Fruit fly (Drosophila melanogaster) whole organism, embryonic: ENCODE data around the gene CG6149.

Experiments used
- Atf-2 ChIP-seq: fragments of 200-800 bp; sonication (Bioruptor generic); optimal IDR thresholded peaks from 2 replicates; lab custom pipeline; 2016; ENCODE audit warnings: missing biosample characterization, missing genetic modification characterization
- Bgb ChIP-seq: fragments of 200-800 bp; sonication (Bioruptor generic); IDR thresholded peaks from 2 replicates; pipeline ENCODE4 v1.3.6; 2022; ENCODE audit warnings: missing biosample characterization, missing genetic modification characterization; ENCODE audit not compliant: partially characterized antibody
- CG10979 ChIP-seq: fragments of 200-800 bp; sonication (Bioruptor generic); optimal IDR thresholded peaks from 2 replicates; lab custom pipeline; 2018; ENCODE audit warnings: missing biosample characterization, mild to moderate bottlenecking, missing genetic modification characterization, moderate library complexity
- CG11085 ChIP-seq: fragments of 200-800 bp; sonication (Bioruptor generic); IDR thresholded peaks from 2 replicates; pipeline ENCODE4 v1.3.6; 2022; ENCODE audit warnings: missing biosample characterization, missing genetic modification characterization
- CG12071 ChIP-seq: fragments of 200-800 bp; sonication (Bioruptor generic); optimal IDR thresholded peaks from 3 replicates; lab custom pipeline; 2018; ENCODE audit warnings: missing biosample characterization, mild to moderate bottlenecking, missing genetic modification characterization
- CG12942 ChIP-seq: fragments of 200-800 bp; sonication (Bioruptor generic); optimal IDR thresholded peaks from 3 replicates; lab custom pipeline; 2016; ENCODE audit warnings: missing biosample characterization, missing genetic modification characterization
- CG13287 ChIP-seq: fragments of 200-800 bp; sonication (Bioruptor generic); IDR thresholded peaks from 2 replicates; pipeline ENCODE4 v1.3.6; 2022; ENCODE audit warnings: missing biosample characterization, missing genetic modification characterization; ENCODE audit not compliant: partially characterized antibody
- CG15514 ChIP-seq: fragments of 200-800 bp; sonication (Bioruptor generic); optimal IDR thresholded peaks from 3 replicates; lab custom pipeline; 2017; ENCODE audit warnings: missing biosample characterization, missing genetic modification characterization, mild to moderate bottlenecking, moderate library complexity, missing genetic modification reagents
- CG2678 ChIP-seq: fragments of 200-800 bp; sonication (Bioruptor generic); optimal IDR thresholded peaks from 3 replicates; lab custom pipeline; 2019; ENCODE audit warnings: missing biosample characterization, mild to moderate bottlenecking, missing genetic modification characterization, moderate library complexity
- CG2875 ChIP-seq: fragments of 200-800 bp; sonication (Bioruptor generic); optimal IDR thresholded peaks from 2 replicates; lab custom pipeline; 2017; ENCODE audit warnings: missing biosample characterization, mild to moderate bottlenecking, missing genetic modification characterization, missing genetic modification reagents
- CG31441 ChIP-seq: fragments of 200-800 bp; sonication (Bioruptor generic); IDR thresholded peaks from 2 replicates; pipeline ENCODE4 v1.3.6; 2022; ENCODE audit warnings: missing biosample characterization, missing genetic modification characterization
- CG34224 ChIP-seq: fragments of 200-800 bp; sonication (Bioruptor generic); IDR thresholded peaks from 3 replicates; pipeline ENCODE4 v1.3.6; 2022; ENCODE audit warnings: missing biosample characterization, missing genetic modification characterization; ENCODE audit not compliant: partially characterized antibody
- CG3847 ChIP-seq: fragments of 200-800 bp; sonication (Bioruptor generic); IDR thresholded peaks from 2 replicates; pipeline ENCODE4 v1.3.6; 2022; ENCODE audit warnings: missing biosample characterization, missing genetic modification characterization
- CG4404 ChIP-seq: fragments of 200-800 bp; sonication (Bioruptor generic); IDR thresholded peaks from 2 replicates; pipeline ENCODE4 v1.3.6; 2022; ENCODE audit warnings: missing biosample characterization, missing genetic modification characterization
- CG7839 ChIP-seq: fragments of 200-800 bp; sonication (Bioruptor generic); optimal IDR thresholded peaks from 3 replicates; lab custom pipeline; 2018; ENCODE audit warnings: missing biosample characterization, mild to moderate bottlenecking, missing genetic modification characterization, moderate library complexity
- CG8924 ChIP-seq: fragments of 200-800 bp; optimal IDR thresholded peaks from 3 replicates; lab custom pipeline; 2019; ENCODE audit warnings: missing biosample characterization, mild to moderate bottlenecking, missing genetic modification characterization, moderate library complexity
- CG9609 ChIP-seq: fragments of 200-800 bp; sonication (Bioruptor generic); optimal IDR thresholded peaks from 3 replicates; lab custom pipeline; 2016; ENCODE audit warnings: missing biosample characterization, missing genetic modification characterization
- D ChIP-seq, 2 experiments: fragments of 200-800 bp in 1 of 2; fragments of >200 bp in 1 of 2; sonication (Bioruptor generic) in 1 of 2; optimal IDR thresholded peaks; 2 replicates in 1 of 2; 3 replicates in 1 of 2; lab custom pipeline; 2017; ENCODE audit warnings: mild to moderate bottlenecking in 1 of 2, missing biosample characterization in 1 of 2, missing genetic modification characterization in 1 of 2, missing genetic modification reagents in 1 of 2
- Doc2 ChIP-seq: fragments of 200-800 bp; sonication (Bioruptor generic); IDR thresholded peaks from 2 replicates; pipeline ENCODE4 v1.3.6; 2022; ENCODE audit warnings: missing biosample characterization, missing genetic modification characterization
- E2f1 ChIP-seq: fragments of 200-800 bp; sonication (Bioruptor generic); IDR thresholded peaks from 2 replicates; pipeline ENCODE4 v1.3.6; 2022; ENCODE audit warnings: missing biosample characterization, missing genetic modification characterization
- HLHmδ ChIP-seq: fragments of 200-800 bp; sonication (Bioruptor generic); optimal IDR thresholded peaks from 2 replicates; lab custom pipeline; 2018; ENCODE audit warnings: missing biosample characterization, mild to moderate bottlenecking, missing genetic modification characterization, moderate library complexity
- Hmr ChIP-seq: fragments of 200-800 bp; sonication (Bioruptor generic); optimal IDR thresholded peaks from 3 replicates; lab custom pipeline; 2017; ENCODE audit warnings: mild to moderate bottlenecking, missing biosample characterization, missing genetic modification reagents, missing genetic modification characterization
- Jarid2 ChIP-seq: fragments of 200-800 bp; sonication (Bioruptor generic); optimal IDR thresholded peaks from 3 replicates; lab custom pipeline; 2017; ENCODE audit warnings: mild to moderate bottlenecking, missing biosample characterization, missing genetic modification reagents, missing genetic modification characterization
- Med ChIP-seq: fragments of 200-800 bp; sonication (Bioruptor generic); peaks from one replicate; lab custom pipeline; 2016; ENCODE audit warnings: missing biosample characterization, missing genetic modification characterization, mild to moderate bottlenecking, inconsistent platforms, moderate library complexity
- NK7.1 ChIP-seq: fragments of 200-800 bp; sonication (Bioruptor generic); optimal IDR thresholded peaks from 3 replicates; lab custom pipeline; 2016; ENCODE audit warnings: missing biosample characterization, missing genetic modification characterization
- Poxn ChIP-seq: fragments of 200-800 bp; sonication (Bioruptor generic); IDR thresholded peaks from 2 replicates; pipeline ENCODE4 v1.3.6; 2022; ENCODE audit warnings: missing biosample characterization, missing genetic modification characterization
- Ptx1 ChIP-seq: fragments of 200-800 bp; sonication (Bioruptor generic); IDR thresholded peaks from 2 replicates; pipeline ENCODE4 v1.3.6; 2022; ENCODE audit warnings: missing biosample characterization, missing genetic modification characterization
- Six4 ChIP-seq: fragments of 200-800 bp; sonication (Bioruptor generic); optimal IDR thresholded peaks from 2 replicates; lab custom pipeline; 2016; ENCODE audit warnings: missing biosample characterization, missing genetic modification characterization
- Taf1 ChIP-seq: fragments of 200-800 bp; sonication (Bioruptor generic); IDR thresholded peaks from 2 replicates; pipeline ENCODE4 v1.3.6; 2022; ENCODE audit warnings: missing biosample characterization, missing genetic modification characterization
- amos ChIP-seq: fragments of 200-800 bp; sonication (Bioruptor generic); IDR thresholded peaks from 2 replicates; pipeline ENCODE4 v1.3.6; 2022; ENCODE audit warnings: missing biosample characterization, missing genetic modification characterization; ENCODE audit not compliant: partially characterized antibody
- bcd ChIP-seq: fragments of 200-800 bp; sonication (Bioruptor generic); optimal IDR thresholded peaks from 2 replicates; lab custom pipeline; 2017; ENCODE audit warnings: missing biosample characterization, mild to moderate bottlenecking, missing genetic modification characterization
- ci ChIP-seq: fragments of 200-800 bp; sonication (Bioruptor generic); IDR thresholded peaks from 3 replicates; pipeline ENCODE4 v1.3.6; 2022; ENCODE audit warnings: missing biosample characterization, missing genetic modification characterization
- dmrt11E ChIP-seq: fragments of 200-800 bp; sonication (Bioruptor generic); optimal IDR thresholded peaks from 3 replicates; lab custom pipeline; 2018; ENCODE audit warnings: missing biosample characterization, mild to moderate bottlenecking, missing genetic modification characterization, moderate library complexity
- eve ChIP-seq, 2 experiments: fragments of >200 bp; optimal IDR thresholded peaks; 2 replicates each; lab custom pipeline; 2017; ENCODE audit warnings: missing biosample characterization in 2 of 2, missing genetic modification characterization in 2 of 2
- ewg ChIP-seq: fragments of 200-800 bp; sonication (Bioruptor generic); optimal IDR thresholded peaks from 3 replicates; lab custom pipeline; 2017; ENCODE audit warnings: mild to moderate bottlenecking, missing biosample characterization, missing genetic modification reagents, missing genetic modification characterization
- gcm ChIP-seq: fragments of 200-800 bp; sonication (Bioruptor generic); optimal IDR thresholded peaks from 2 replicates; lab custom pipeline; 2019; ENCODE audit warnings: missing biosample characterization, mild to moderate bottlenecking, missing genetic modification characterization, moderate library complexity
- hkb ChIP-seq, 2 experiments: fragments of 200-800 bp in 1 of 2; fragments of >200 bp in 1 of 2; sonication (Bioruptor generic) in 1 of 2; IDR thresholded peaks in 1 of 2; optimal IDR thresholded peaks in 1 of 2; 2 replicates each; pipeline versions ENCODE4 v1.3.6 to Lab custom; 2017 to 2022; ENCODE audit warnings: missing biosample characterization in 1 of 2, missing genetic modification characterization in 1 of 2
- ind ChIP-seq: fragments of 200-800 bp; sonication (Bioruptor generic); optimal IDR thresholded peaks from 3 replicates; lab custom pipeline; 2016; ENCODE audit warnings: missing biosample characterization, missing genetic modification characterization
- lbe ChIP-seq: fragments of 200-800 bp; sonication (Bioruptor generic); optimal IDR thresholded peaks from 2 replicates; lab custom pipeline; 2016; ENCODE audit warnings: missing biosample characterization, mild to moderate bottlenecking, missing genetic modification characterization
- mld ChIP-seq: fragments of 200-800 bp; sonication (Bioruptor generic); IDR thresholded peaks from 3 replicates; pipeline ENCODE4 v1.3.6; 2022; ENCODE audit warnings: missing biosample characterization, missing genetic modification characterization; ENCODE audit not compliant: partially characterized antibody
- odd ChIP-seq: fragments of 200-800 bp; sonication (Bioruptor generic); optimal IDR thresholded peaks from 2 replicates; lab custom pipeline; 2017; ENCODE audit warnings: missing biosample characterization, mild to moderate bottlenecking, missing genetic modification characterization
- phol ChIP-seq: fragments of 200-800 bp; sonication (Bioruptor generic); optimal IDR thresholded peaks from 3 replicates; lab custom pipeline; 2018; ENCODE audit warnings: missing biosample characterization, mild to moderate bottlenecking, missing genetic modification characterization, moderate library complexity
- pita ChIP-seq: fragments of 200-800 bp; sonication (Bioruptor generic); optimal IDR thresholded peaks from 2 replicates; lab custom pipeline; 2017; ENCODE audit warnings: missing biosample characterization, mild to moderate bottlenecking, missing genetic modification characterization
- slbo ChIP-seq: fragments of 200-800 bp; sonication (Bioruptor generic); IDR thresholded peaks from 2 replicates; pipeline ENCODE4 v1.3.6; 2022; ENCODE audit warnings: missing biosample characterization, missing genetic modification characterization
- sr ChIP-seq: fragments of 200-800 bp; sonication (Bioruptor generic); IDR thresholded peaks from 3 replicates; pipeline ENCODE4 v1.3.6; 2022; ENCODE audit warnings: missing biosample characterization, missing genetic modification characterization
- twi ChIP-seq: fragments of 200-800 bp; optimal IDR thresholded peaks from 2 replicates; lab custom pipeline; 2019; ENCODE audit warnings: missing biosample characterization, mild to moderate bottlenecking, missing genetic modification characterization, moderate library complexity

CG6149 gene

dm6 chr3L:11439570-11439969 is 4.3 kb upstream of the CG6149 start (continued):
- TF ChIP-seq CG11085 (GFP tag; lab: Robert Waterston, UW) (no peak), ci (GFP tag; lab: Robert Waterston, UW) (peak; percentile 63; the same call in 2 of the 3 replicates), slbo (GFP tag; lab: Robert Waterston, UW) (peak; percentile 30; the same call in 1 of the 2 replicates), CG2678 (tag; lab: Kevin White, UChicago) (peak; percentile 18), E2f1 (0 out of 2 replicates have a peak, but pooled peaks have one; percentile 15), gcm (GFP tag; lab: Kevin White, UChicago) (no peak), phol (peak; percentile 31), CG13287 (GFP tag; lab: Robert Waterston, UW) (no peak), Taf1 (GFP tag; lab: Robert Waterston, UW) (no peak), CG10979 (tag; lab: Kevin White, UChicago) (peak; percentile 37), hkb (optimal IDR thresholded peaks at IDR 0.05; lab: Kevin White, UChicago) (no peak), hkb (GFP tag; IDR thresholded peaks at IDR 0.05; lab: Robert Waterston, UW) (0 out of 2 replicates have a peak, but pooled peaks have one; percentile 38), HLHmδ (GFP tag; lab: Kevin White, UChicago) (no peak), sr (GFP tag; lab: Robert Waterston, UW) (no peak), pita (GFP tag; lab: Kevin White, UChicago) (no peak), CG7839 (tag; lab: Kevin White, UChicago) (peak; percentile 10), CG4404 (GFP tag; lab: Robert Waterston, UW) (peak; percentile 52), NK7.1 (GFP tag; lab: Kevin White, UChicago) (no peak)

dm6 chr3L:11434112-11434511 is 1.2 kb downstream of the CG6149 start:
- TF ChIP-seq twi (peak; percentile 72), D (optimal IDR thresholded peaks at IDR 0.05; lab: Kevin White, UChicago) (peak; percentile 68), D (GFP tag; optimal IDR thresholded peaks at IDR 0.05; lab: Kevin White, UChicago) (no peak), Jarid2 (GFP tag; lab: Kevin White, UChicago) (no peak), Med (GFP tag; lab: Kevin White, UChicago) (peak; percentile 55)

dm6 chr3L:11433151-11433550 is 2.1 kb downstream of the CG6149 start:
- TF ChIP-seq CG12071 (GFP tag; lab: Kevin White, UChicago) (no peak), Ptx1 (GFP tag; lab: Robert Waterston, UW) (0 out of 2 replicates have a peak, but pooled peaks have one; percentile 42), Hmr (no peak), amos (GFP tag; lab: Robert Waterston, UW) (no peak), Med (GFP tag; lab: Kevin White, UChicago) (peak; percentile 66), CG8924 (tag; lab: Kevin White, UChicago) (no peak), Bgb (GFP tag; lab: Robert Waterston, UW) (no peak), Six4 (GFP tag; lab: Kevin White, UChicago) (no peak), CG12942 (no peak), ewg (GFP tag; lab: Kevin White, UChicago) (no peak), CG31441 (no peak), lbe (no peak), odd (GFP tag; lab: Kevin White, UChicago) (no peak), dmrt11E (no peak), Atf-2 (GFP tag; lab: Kevin White, UChicago) (no peak), ind (no peak), CG3847 (no peak), Poxn (GFP tag; lab: Robert Waterston, UW) (no peak), CG2875 (GFP tag; lab: Kevin White, UChicago) (no peak), Doc2 (GFP tag; lab: Robert Waterston, UW) (no peak), CG9609 (GFP tag; lab: Kevin White, UChicago) (no peak), E2f1 (peak; percentile 8; the same call in 1 of the 2 replicates), CG15514 (GFP tag; lab: Kevin White, UChicago) (no peak), eve (GFP tag; optimal IDR thresholded peaks at IDR 0.05; lab: Kevin White, UChicago) (no peak), mld (GFP tag; lab: Robert Waterston, UW) (no peak), CG34224 (GFP tag; lab: Robert Waterston, UW) (no peak), bcd (no peak)
